Worm (Caenorhabditis elegans) whole organism, young adult: Measurements from ENCODE around the gene Y54F10AM.8.
A peak's percentile ranks its signal among the peaks of the same experiment; 100 is the strongest.

Source experiments
- B0035.1 ChIP-seq: sonication (generic microtip); optimal IDR thresholded peaks from 2 replicates; lab custom pipeline; 2016; ENCODE audit warnings: missing genetic modification characterization, mild to moderate bottlenecking, missing compliant biosample characterization, missing genotype, missing genetic modification reagents
- B0336.3 ChIP-seq: fragments of 200-800 bp; sonication (Bioruptor generic); IDR thresholded peaks from 2 replicates; pipeline ENCODE4 v1.3.6; 2022; ENCODE audit warnings: missing genetic modification characterization, missing compliant biosample characterization
- D2030.7 ChIP-seq: fragments of 200-800 bp; sonication (Bioruptor generic); IDR thresholded peaks from 2 replicates; pipeline ENCODE4 v1.3.6; 2022; ENCODE audit warnings: missing genetic modification reagents, missing genetic modification characterization, missing compliant biosample characterization
- F39B2.1 ChIP-seq: fragments of 200-800 bp; sonication (Bioruptor generic); IDR thresholded peaks from 2 replicates; pipeline ENCODE4 v1.3.6; 2022; ENCODE audit warnings: missing genetic modification reagents, missing genetic modification characterization, missing compliant biosample characterization
- F52B5.7 ChIP-seq: sonication (generic microtip); optimal IDR thresholded peaks from 2 replicates; lab custom pipeline; 2016; ENCODE audit warnings: mild to moderate bottlenecking, missing genetic modification characterization, missing compliant biosample characterization
- F57A8.1 ChIP-seq: fragments of 200-800 bp; sonication (Bioruptor generic); optimal IDR thresholded peaks from 2 replicates; lab custom pipeline; 2018; ENCODE audit warnings: mild to moderate bottlenecking, missing genetic modification characterization, moderate library complexity, missing compliant biosample characterization
- K11D2.4 ChIP-seq: fragments of 200-800 bp; sonication (Bioruptor generic); IDR thresholded peaks from 2 replicates; pipeline ENCODE4 v1.3.6; 2022; ENCODE audit warnings: missing genetic modification reagents, missing genetic modification characterization, missing compliant biosample characterization
- K12H6.12 ChIP-seq: fragments of 200-800 bp; sonication (Bioruptor generic); optimal IDR thresholded peaks from 2 replicates; lab custom pipeline; 2018; ENCODE audit warnings: mild to moderate bottlenecking, missing genetic modification characterization, missing compliant biosample characterization
- T26A5.8 ChIP-seq: sonication (generic microtip); optimal IDR thresholded peaks from 2 replicates; lab custom pipeline; 2016; ENCODE audit warnings: missing genetic modification characterization, missing compliant biosample characterization
- Y56A3A.18 ChIP-seq: fragments of 200-800 bp; sonication (Bioruptor generic); IDR thresholded peaks from 2 replicates; pipeline ENCODE4 v1.3.6; 2022; ENCODE audit warnings: missing genetic modification reagents, missing genetic modification characterization, missing compliant biosample characterization
- Y79H2A.3 ChIP-seq: fragments of 200-800 bp; sonication (Bioruptor generic); conservative IDR thresholded peaks from 2 replicates; pipeline ENCODE4 v1.3.6; 2022; ENCODE audit warnings: missing genetic modification reagents, missing genetic modification characterization, missing compliant biosample characterization
- Y95B8A.8 ChIP-seq: fragments of 200-800 bp; sonication (Bioruptor generic); IDR thresholded peaks from 2 replicates; pipeline ENCODE4 v1.3.6; 2022; ENCODE audit warnings: missing genetic modification reagents, missing genetic modification characterization, missing compliant biosample characterization
- ZK185.1 ChIP-seq: sonication (generic microtip); optimal IDR thresholded peaks from 2 replicates; lab custom pipeline; 2016; ENCODE audit warnings: mild to moderate bottlenecking, missing genetic modification characterization, missing compliant biosample characterization; ENCODE audit not compliant: poor library complexity, severe bottlenecking
- akir-1 ChIP-seq: fragments of 200-800 bp; sonication (Bioruptor generic); optimal IDR thresholded peaks from 2 replicates; lab custom pipeline; 2018; ENCODE audit warnings: mild to moderate bottlenecking, missing genetic modification characterization, moderate library complexity, missing compliant biosample characterization
- ama-1 ChIP-seq, 3 experiments: fragments of 150-350 bp in 1 of 3; sonication (generic microtip) in 2 of 3; optimal IDR thresholded peaks; 2 replicates each; lab custom pipeline; 2014 to 2018; ENCODE audit warnings: missing biosample characterization in 2 of 3, missing genetic modification characterization in 2 of 3, missing genetic modification reagents in 2 of 3
- aptf-2 ChIP-seq: fragments of 200-800 bp; sonication (Bioruptor generic); conservative IDR thresholded peaks from 2 replicates; pipeline ENCODE4 v1.3.6; 2022; ENCODE audit warnings: missing genetic modification reagents, missing genetic modification characterization, missing compliant biosample characterization
- aptf-3 ChIP-seq: fragments of 200-800 bp; sonication (Bioruptor generic); IDR thresholded peaks from 2 replicates; pipeline ENCODE4 v1.3.6; 2022; ENCODE audit warnings: missing genetic modification characterization, missing compliant biosample characterization
- atf-7 ChIP-seq: sonication (generic microtip); optimal IDR thresholded peaks from 2 replicates; lab custom pipeline; 2017; ENCODE audit warnings: mild to moderate bottlenecking, missing genetic modification characterization, missing compliant biosample characterization
- attf-3 ChIP-seq: fragments of 200-800 bp; sonication (Bioruptor generic); conservative IDR thresholded peaks from 2 replicates; pipeline ENCODE4 v1.3.6; 2022; ENCODE audit warnings: missing genetic modification reagents, missing genetic modification characterization, missing compliant biosample characterization
- attf-5 ChIP-seq: fragments of 200-800 bp; sonication (Bioruptor generic); optimal IDR thresholded peaks from 2 replicates; lab custom pipeline; 2018; ENCODE audit warnings: mild to moderate bottlenecking, missing genetic modification characterization, missing compliant biosample characterization
- ceh-100 ChIP-seq: fragments of 200-800 bp; sonication (Bioruptor generic); IDR thresholded peaks from 2 replicates; pipeline ENCODE4 v1.3.6; 2022; ENCODE audit warnings: missing genetic modification reagents, missing genetic modification characterization, missing compliant biosample characterization
- ceh-91 ChIP-seq: fragments of 200-800 bp; sonication (Bioruptor generic); IDR thresholded peaks from 2 replicates; pipeline ENCODE4 v1.3.6; 2022; ENCODE audit warnings: missing genetic modification reagents, missing genetic modification characterization, missing compliant biosample characterization
- chd-7 ChIP-seq: sonication (generic microtip); optimal IDR thresholded peaks from 2 replicates; lab custom pipeline; 2016; ENCODE audit warnings: mild to moderate bottlenecking, missing genetic modification characterization, moderate library complexity, missing compliant biosample characterization
- die-1 ChIP-seq: sonication (generic microtip); optimal IDR thresholded peaks from 2 replicates; lab custom pipeline; 2016; ENCODE audit warnings: missing genotype, mild to moderate bottlenecking, missing genetic modification characterization, missing compliant biosample characterization
- dpl-1 ChIP-seq: fragments of 150-350 bp; optimal IDR thresholded peaks from 2 replicates; lab custom pipeline; 2014; ENCODE audit warnings: missing biosample characterization, missing genetic modification reagents, missing genetic modification characterization
- efl-1 ChIP-seq: fragments of 150-350 bp; optimal IDR thresholded peaks from 2 replicates; lab custom pipeline; 2014; ENCODE audit warnings: missing biosample characterization, missing genetic modification reagents, missing genetic modification characterization
- egrh-3 ChIP-seq: fragments of 200-800 bp; sonication (Bioruptor generic); IDR thresholded peaks from 2 replicates; pipeline ENCODE4 v1.3.6; 2022; ENCODE audit warnings: missing genetic modification reagents, missing genetic modification characterization, missing compliant biosample characterization
- hlh-12 ChIP-seq: sonication (generic microtip); optimal IDR thresholded peaks from 2 replicates; lab custom pipeline; 2016; ENCODE audit warnings: missing genetic modification characterization, missing compliant biosample characterization
- hlh-26 ChIP-seq: fragments of 200-800 bp; sonication (Bioruptor generic); conservative IDR thresholded peaks from 2 replicates; pipeline ENCODE4 v1.3.6; 2022; ENCODE audit warnings: missing genetic modification reagents, missing genetic modification characterization, missing compliant biosample characterization
- hmg-1.2 ChIP-seq: fragments of 200-800 bp; sonication (Bioruptor generic); IDR thresholded peaks from 2 replicates; pipeline ENCODE4 v1.3.6; 2022; ENCODE audit warnings: missing genetic modification reagents, missing genetic modification characterization, missing compliant biosample characterization
- lin-26 ChIP-seq: fragments of 200-800 bp; sonication (Bioruptor generic); IDR thresholded peaks from 2 replicates; pipeline ENCODE4 v1.3.6; 2022; ENCODE audit warnings: missing genetic modification reagents, missing genetic modification characterization, missing compliant biosample characterization
- lsy-27 ChIP-seq: sonication (generic microtip); optimal IDR thresholded peaks from 2 replicates; lab custom pipeline; 2017; ENCODE audit warnings: missing genetic modification characterization, mild to moderate bottlenecking, missing compliant biosample characterization, antibody characterized with exemption, missing genotype, borderline replicate concordance; ENCODE audit not compliant: insufficient read depth
- madf-3 ChIP-seq: fragments of 200-800 bp; sonication (Bioruptor generic); IDR thresholded peaks from 2 replicates; pipeline ENCODE4 v1.3.6; 2022; ENCODE audit warnings: missing genetic modification reagents, missing genetic modification characterization, missing compliant biosample characterization
- madf-6 ChIP-seq: fragments of 200-800 bp; sonication (Bioruptor generic); IDR thresholded peaks from 2 replicates; pipeline ENCODE4 v1.3.6; 2022; ENCODE audit warnings: missing genetic modification reagents, missing genetic modification characterization, missing compliant biosample characterization
- madf-8 ChIP-seq: fragments of 200-800 bp; sonication (Bioruptor generic); conservative IDR thresholded peaks from 2 replicates; pipeline ENCODE4 v1.3.6; 2022; ENCODE audit warnings: missing genetic modification reagents, missing genetic modification characterization, missing compliant biosample characterization
- mes-4 ChIP-seq: sonication (generic microtip); optimal IDR thresholded peaks from 2 replicates; lab custom pipeline; 2016; ENCODE audit warnings: missing genotype, missing genetic modification characterization, missing compliant biosample characterization
- nfya-2 ChIP-seq: fragments of 200-800 bp; sonication (Bioruptor generic); IDR thresholded peaks from 2 replicates; pipeline ENCODE4 v1.3.6; 2022; ENCODE audit warnings: missing genetic modification reagents, missing genetic modification characterization, missing compliant biosample characterization
- nfyb-1 ChIP-seq: fragments of 200-800 bp; sonication (Bioruptor generic); IDR thresholded peaks from 2 replicates; pipeline ENCODE4 v1.3.6; 2022; ENCODE audit warnings: missing genetic modification reagents, missing genetic modification characterization, missing compliant biosample characterization
- nhr-27 ChIP-seq: fragments of 200-800 bp; sonication (Bioruptor generic); optimal IDR thresholded peaks from 2 replicates; lab custom pipeline; 2018; ENCODE audit warnings: mild to moderate bottlenecking, missing genetic modification characterization, moderate library complexity, missing compliant biosample characterization
- nhr-90 ChIP-seq: sonication (generic microtip); optimal IDR thresholded peaks from 2 replicates; lab custom pipeline; 2016; ENCODE audit warnings: missing genotype, mild to moderate bottlenecking, missing genetic modification characterization, missing compliant biosample characterization
- snpc-3.4 ChIP-seq: sonication (generic microtip); optimal IDR thresholded peaks from 2 replicates; lab custom pipeline; 2017; ENCODE audit warnings: missing genetic modification characterization, mild to moderate bottlenecking, missing compliant biosample characterization, antibody characterized with exemption, moderate library complexity, missing genotype, missing genetic modification reagents
- somi-1 ChIP-seq: fragments of 200-800 bp; sonication (Bioruptor generic); optimal IDR thresholded peaks from 2 replicates; lab custom pipeline; 2018; ENCODE audit warnings: mild to moderate bottlenecking, missing genetic modification characterization, missing compliant biosample characterization
- sptf-2 ChIP-seq: fragments of 200-800 bp; sonication (Bioruptor generic); optimal IDR thresholded peaks from 2 replicates; lab custom pipeline; 2018; ENCODE audit warnings: mild to moderate bottlenecking, missing genetic modification characterization, missing compliant biosample characterization
- tbx-9 ChIP-seq: sonication (generic microtip); optimal IDR thresholded peaks from 2 replicates; lab custom pipeline; 2016; ENCODE audit warnings: borderline replicate concordance, missing genetic modification characterization, inconsistent platforms, missing compliant biosample characterization
- tlf-1 ChIP-seq: fragments of 200-800 bp; sonication (Bioruptor generic); optimal IDR thresholded peaks from 2 replicates; lab custom pipeline; 2018; ENCODE audit warnings: mild to moderate bottlenecking, missing genetic modification characterization, missing compliant biosample characterization
- unc-62 ChIP-seq: fragments of 150-350 bp; optimal IDR thresholded peaks from 2 replicates; lab custom pipeline; 2014; ENCODE audit warnings: missing biosample characterization, missing genetic modification reagents, missing genetic modification characterization
- zim-3 ChIP-seq: sonication (generic microtip); optimal IDR thresholded peaks from 2 replicates; lab custom pipeline; 2017; ENCODE audit warnings: mild to moderate bottlenecking, missing genetic modification characterization, moderate library complexity, missing compliant biosample characterization
- ztf-28 ChIP-seq: fragments of 200-800 bp; sonication (Bioruptor generic); IDR thresholded peaks from 2 replicates; pipeline ENCODE4 v1.3.6; 2022; ENCODE audit warnings: missing genetic modification reagents, missing genetic modification characterization, missing compliant biosample characterization
- ztf-6 ChIP-seq: fragments of 200-800 bp; sonication (Bioruptor generic); IDR thresholded peaks from 2 replicates; pipeline ENCODE4 v1.3.6; 2022; ENCODE audit warnings: missing genetic modification reagents, missing genetic modification characterization, missing compliant biosample characterization

Y54F10AM.8 gene

ce11 chrIII:2528621-2529113 is 20.9 kb upstream of the Y54F10AM.8 start, which contains the start of the genes Y54F10AM.15, rbc-2 and ndua-8 (continued):
- TF ChIP-seq unc-62 (GFP tag; lab: Kevin White, UChicago) (peak; percentile 7), chd-7 (tag; lab: Kevin White, UChicago) (no peak), efl-1 (GFP tag; lab: Kevin White, UChicago) (peak; percentile 38), mes-4 (tag; lab: Kevin White, UChicago) (no peak), attf-3 (GFP tag; lab: Robert Waterston, UW) (no peak; the same call in 1 of the 2 replicates), nfyb-1 (peak; percentile 82), Y79H2A.3 (no peak), sptf-2 (GFP tag; lab: Kevin White, UChicago) (no peak), madf-3 (GFP tag; lab: Robert Waterston, UW) (no peak), B0035.1 (tag; lab: Kevin White, UChicago) (no peak), ztf-28 (GFP tag; lab: Robert Waterston, UW) (no peak), Y56A3A.18 (GFP tag; lab: Robert Waterston, UW) (no peak), ztf-6 (GFP tag; lab: Robert Waterston, UW) (no peak), K12H6.12 (tag; lab: Kevin White, UChicago) (peak; percentile 54), dpl-1 (GFP tag; lab: Kevin White, UChicago) (peak; percentile 62), hlh-26 (GFP tag; lab: Robert Waterston, UW) (no peak), F57A8.1 (GFP tag; lab: Kevin White, UChicago) (no peak), F52B5.7 (no peak), hlh-12 (tag; lab: Kevin White, UChicago) (no peak), ama-1 (optimal IDR thresholded peaks at IDR 0.05; lab: Kevin White, UChicago) (no peak), ama-1 (GFP tag; optimal IDR thresholded peaks at IDR 0.05; lab: Kevin White, UChicago) (no peak), nfya-2 (GFP tag; lab: Robert Waterston, UW) (no peak), ceh-100 (no peak), nhr-27 (tag; lab: Kevin White, UChicago) (no peak), aptf-2 (GFP tag; lab: Robert Waterston, UW) (no peak), snpc-3.4 (tag; lab: Kevin White, UChicago) (peak; percentile 61), tbx-9 (tag; lab: Kevin White, UChicago) (no peak), Y95B8A.8 (GFP tag; lab: Robert Waterston, UW) (no peak), lsy-27 (tag; lab: Kevin White, UChicago) (no peak), B0336.3 (GFP tag; lab: Robert Waterston, UW) (peak; percentile 80), ZK185.1 (tag; lab: Kevin White, UChicago) (peak; percentile 86), T26A5.8 (tag; lab: Kevin White, UChicago) (no peak), aptf-3 (GFP tag; lab: Robert Waterston, UW) (no peak), somi-1 (GFP tag; lab: Kevin White, UChicago) (no peak), egrh-3 (GFP tag; lab: Robert Waterston, UW) (no peak), madf-6 (GFP tag; lab: Robert Waterston, UW) (peak; percentile 88), ceh-91 (GFP tag; lab: Robert Waterston, UW) (peak; percentile 81), K11D2.4 (GFP tag; lab: Robert Waterston, UW) (no peak), lin-26 (no peak), akir-1 (GFP tag; lab: Kevin White, UChicago) (no peak), hmg-1.2 (GFP tag; lab: Robert Waterston, UW) (no peak; the same call in none of the 2 replicates), F39B2.1 (GFP tag; lab: Robert Waterston, UW) (no peak), tlf-1 (GFP tag; lab: Kevin White, UChicago) (peak; percentile 71), zim-3 (tag; lab: Kevin White, UChicago) (no peak), die-1 (peak; percentile 10), nhr-90 (no peak), attf-5 (GFP tag; lab: Kevin White, UChicago) (peak; percentile 96), atf-7 (tag; lab: Kevin White, UChicago) (no peak), madf-8 (GFP tag; lab: Robert Waterston, UW) (peak; percentile 71), D2030.7 (GFP tag; lab: Robert Waterston, UW) (peak; percentile 82)
